Fruit fly (Drosophila melanogaster) whole organism, embryonic: ENCODE data around the gene CG11089.

Experiments used
- Asciz ChIP-seq: fragments of 200-800 bp; sonication (Bioruptor generic); optimal IDR thresholded peaks from 2 replicates; lab custom pipeline; 2017; ENCODE audit warnings: missing biosample characterization, mild to moderate bottlenecking, missing genetic modification characterization, missing genetic modification reagents
- Blimp-1 ChIP-seq: fragments of 200-800 bp; sonication (Bioruptor generic); optimal IDR thresholded peaks from 3 replicates; lab custom pipeline; 2018; ENCODE audit warnings: missing biosample characterization, missing genetic modification characterization, mild to moderate bottlenecking, moderate library complexity, missing genetic modification reagents
- CG10274 ChIP-seq: fragments of 200-800 bp; sonication (Bioruptor generic); optimal IDR thresholded peaks from 3 replicates; lab custom pipeline; 2017; ENCODE audit warnings: missing biosample characterization, mild to moderate bottlenecking, missing genetic modification characterization
- CG13123 ChIP-seq: fragments of 200-800 bp; sonication (Bioruptor generic); optimal IDR thresholded peaks from 2 replicates; lab custom pipeline; 2016; ENCODE audit warnings: missing biosample characterization, missing genetic modification characterization
- CG1529 ChIP-seq: fragments of 200-800 bp; sonication (Bioruptor generic); optimal IDR thresholded peaks from 3 replicates; lab custom pipeline; 2018; ENCODE audit warnings: missing biosample characterization, missing genetic modification characterization
- CG15479 ChIP-seq: fragments of 200-800 bp; sonication (Bioruptor generic); optimal IDR thresholded peaks from 3 replicates; lab custom pipeline; 2019; ENCODE audit warnings: missing biosample characterization, mild to moderate bottlenecking, missing genetic modification characterization, moderate library complexity
- CG1647 ChIP-seq: fragments of 200-800 bp; sonication (Bioruptor generic); optimal IDR thresholded peaks from 3 replicates; lab custom pipeline; 2016; ENCODE audit warnings: missing biosample characterization, missing genetic modification characterization
- CG17361 ChIP-seq: fragments of 200-800 bp; sonication (Bioruptor generic); IDR thresholded peaks from 3 replicates; pipeline ENCODE4 v1.3.6; 2022; ENCODE audit warnings: missing biosample characterization, missing genetic modification characterization
- CG18262 ChIP-seq: fragments of 200-800 bp; optimal IDR thresholded peaks from 3 replicates; lab custom pipeline; 2019; ENCODE audit warnings: missing biosample characterization, mild to moderate bottlenecking, missing genetic modification characterization, moderate library complexity
- CG31224 ChIP-seq: fragments of 200-800 bp; sonication (Bioruptor generic); IDR thresholded peaks from 2 replicates; pipeline ENCODE4 v1.3.6; 2022; ENCODE audit warnings: missing biosample characterization, missing genetic modification characterization
- CG32772 ChIP-seq: fragments of 200-800 bp; sonication (Bioruptor generic); IDR thresholded peaks from 2 replicates; pipeline ENCODE4 v1.3.6; 2022; ENCODE audit warnings: missing biosample characterization, missing genetic modification characterization
- CG3995 ChIP-seq: fragments of 200-800 bp; sonication (Bioruptor generic); optimal IDR thresholded peaks from 3 replicates; lab custom pipeline; 2016; ENCODE audit warnings: missing biosample characterization, missing genetic modification characterization
- CG4424 ChIP-seq: fragments of 200-800 bp; sonication (Bioruptor generic); optimal IDR thresholded peaks from 3 replicates; lab custom pipeline; 2016; ENCODE audit warnings: missing biosample characterization, missing genetic modification characterization
- CG4820 ChIP-seq: fragments of 200-800 bp; sonication (Bioruptor generic); optimal IDR thresholded peaks from 3 replicates; lab custom pipeline; 2016; ENCODE audit warnings: missing biosample characterization, missing genetic modification characterization
- CG6175 ChIP-seq: fragments of 200-800 bp; sonication (Bioruptor generic); IDR thresholded peaks from 3 replicates; pipeline ENCODE4 v1.3.6; 2022; ENCODE audit warnings: missing biosample characterization, missing genetic modification characterization
- CG6854 ChIP-seq: fragments of 200-800 bp; sonication (Bioruptor generic); optimal IDR thresholded peaks from 3 replicates; lab custom pipeline; 2017; ENCODE audit warnings: missing biosample characterization, mild to moderate bottlenecking, missing genetic modification characterization
- CG7963 ChIP-seq: fragments of 200-800 bp; sonication (Bioruptor generic); IDR thresholded peaks from 3 replicates; pipeline ENCODE4 v1.3.6; 2022; ENCODE audit warnings: missing biosample characterization, missing genetic modification characterization; ENCODE audit not compliant: partially characterized antibody
- CG9215 ChIP-seq: fragments of 200-800 bp; sonication (Bioruptor generic); IDR thresholded peaks from 2 replicates; pipeline ENCODE4 v1.3.6; 2022; ENCODE audit warnings: missing biosample characterization, missing genetic modification characterization
- CkIIα-i1 ChIP-seq: fragments of 200-800 bp; sonication (Bioruptor generic); IDR thresholded peaks from 2 replicates; pipeline ENCODE4 v1.3.6; 2022; ENCODE audit warnings: missing biosample characterization, missing genetic modification characterization
- Dp ChIP-seq: fragments of 200-800 bp; sonication (Bioruptor generic); optimal IDR thresholded peaks from 2 replicates; lab custom pipeline; 2018; ENCODE audit warnings: missing biosample characterization, mild to moderate bottlenecking, missing genetic modification characterization, moderate library complexity
- Fer2 ChIP-seq: fragments of 200-800 bp; sonication (Bioruptor generic); optimal IDR thresholded peaks from 2 replicates; lab custom pipeline; 2018; ENCODE audit warnings: missing biosample characterization, mild to moderate bottlenecking, missing genetic modification characterization, moderate library complexity
- Gsc ChIP-seq: fragments of 200-800 bp; sonication (Bioruptor generic); IDR thresholded peaks from 2 replicates; pipeline ENCODE4 v1.3.6; 2022; ENCODE audit warnings: missing biosample characterization, missing genetic modification characterization
- Gug ChIP-seq: fragments of 200-800 bp; sonication (Bioruptor generic); IDR thresholded peaks from 4 replicates; pipeline ENCODE4 v1.3.6; 2022; ENCODE audit warnings: missing biosample characterization, missing genetic modification characterization
- Hr78 ChIP-seq, 2 experiments: fragments of 200-800 bp in 1 of 2; fragments of >200 bp in 1 of 2; sonication (Bioruptor generic) in 1 of 2; optimal IDR thresholded peaks; 2 replicates each; lab custom pipeline; 2017 to 2019; ENCODE audit warnings: missing biosample characterization in 2 of 2, missing genetic modification characterization in 2 of 2, mild to moderate bottlenecking in 1 of 2, moderate library complexity in 1 of 2
- Lim3 ChIP-seq: fragments of 200-800 bp; sonication (Bioruptor generic); IDR thresholded peaks from 2 replicates; pipeline ENCODE4 v1.3.6; 2022; ENCODE audit warnings: missing biosample characterization, missing genetic modification characterization
- MBD-R2 ChIP-seq: fragments of 200-800 bp; sonication (Bioruptor generic); IDR thresholded peaks from 2 replicates; pipeline ENCODE4 v1.3.6; 2022; ENCODE audit warnings: missing biosample characterization, missing genetic modification characterization
- MTF-1 ChIP-seq: fragments of 200-800 bp; sonication (Bioruptor generic); optimal IDR thresholded peaks from 2 replicates; lab custom pipeline; 2018; ENCODE audit warnings: missing biosample characterization, mild to moderate bottlenecking, missing genetic modification characterization, borderline replicate concordance
- Med ChIP-seq: fragments of 200-800 bp; sonication (Bioruptor generic); peaks from one replicate; lab custom pipeline; 2016; ENCODE audit warnings: missing biosample characterization, missing genetic modification characterization, mild to moderate bottlenecking, inconsistent platforms, moderate library complexity
- Mes4 ChIP-seq: fragments of 200-800 bp; sonication (Bioruptor generic); optimal IDR thresholded peaks from 2 replicates; lab custom pipeline; 2016; ENCODE audit warnings: missing biosample characterization, missing genetic modification characterization
- Scr ChIP-seq: fragments of 200-800 bp; sonication (Bioruptor generic); IDR thresholded peaks from 2 replicates; pipeline ENCODE4 v1.3.6; 2022; ENCODE audit warnings: missing biosample characterization, missing genetic modification characterization; ENCODE audit not compliant: partially characterized antibody
- TFAM ChIP-seq: fragments of 200-800 bp; sonication (Bioruptor generic); optimal IDR thresholded peaks from 2 replicates; lab custom pipeline; 2017; ENCODE audit warnings: missing biosample characterization, missing genetic modification characterization, inconsistent platforms
- chn ChIP-seq: fragments of 200-800 bp; sonication (Bioruptor generic); optimal IDR thresholded peaks from 2 replicates; lab custom pipeline; 2016; ENCODE audit warnings: missing biosample characterization, missing genetic modification characterization
- crc ChIP-seq: fragments of 200-800 bp; sonication (Bioruptor generic); optimal IDR thresholded peaks from 2 replicates; lab custom pipeline; 2016; ENCODE audit warnings: missing biosample characterization, missing genetic modification characterization
- dmrt11E ChIP-seq: fragments of 200-800 bp; sonication (Bioruptor generic); optimal IDR thresholded peaks from 3 replicates; lab custom pipeline; 2018; ENCODE audit warnings: missing biosample characterization, mild to moderate bottlenecking, missing genetic modification characterization, moderate library complexity
- gem ChIP-seq: fragments of 200-800 bp; sonication (Bioruptor generic); optimal IDR thresholded peaks from 2 replicates; lab custom pipeline; 2019; ENCODE audit warnings: missing biosample characterization, mild to moderate bottlenecking, missing genetic modification characterization, moderate library complexity
- grau ChIP-seq: fragments of 200-800 bp; optimal IDR thresholded peaks from 3 replicates; lab custom pipeline; 2019; ENCODE audit warnings: missing biosample characterization, mild to moderate bottlenecking, missing genetic modification characterization, moderate library complexity
- gt ChIP-seq: fragments of 200-800 bp; sonication (Bioruptor generic); IDR thresholded peaks from 2 replicates; pipeline ENCODE4 v1.3.6; 2022; ENCODE audit warnings: missing biosample characterization, missing genetic modification characterization
- nerfin-2 ChIP-seq: fragments of 200-800 bp; sonication (Bioruptor generic); IDR thresholded peaks from 2 replicates; pipeline ENCODE4 v1.3.6; 2022; ENCODE audit warnings: missing biosample characterization, missing genetic modification characterization; ENCODE audit not compliant: partially characterized antibody
- onecut ChIP-seq: fragments of 200-800 bp; sonication (Bioruptor generic); IDR thresholded peaks from 2 replicates; pipeline ENCODE4 v1.3.6; 2022; ENCODE audit warnings: missing biosample characterization, missing genetic modification characterization
- pb ChIP-seq: fragments of 200-800 bp; sonication (Bioruptor generic); optimal IDR thresholded peaks from 3 replicates; lab custom pipeline; 2016; ENCODE audit warnings: missing biosample characterization, missing genetic modification characterization
- psq ChIP-seq: fragments of 200-800 bp; sonication (Bioruptor generic); optimal IDR thresholded peaks from 2 replicates; lab custom pipeline; 2017; ENCODE audit warnings: missing biosample characterization, missing genetic modification characterization
- pzg ChIP-seq: fragments of 200-800 bp; sonication (Bioruptor generic); optimal IDR thresholded peaks from 3 replicates; lab custom pipeline; 2018; ENCODE audit warnings: missing biosample characterization, mild to moderate bottlenecking, missing genetic modification characterization, moderate library complexity
- rib ChIP-seq: fragments of 200-800 bp; sonication (Bioruptor generic); IDR thresholded peaks from 2 replicates; pipeline ENCODE4 v1.3.6; 2022; ENCODE audit warnings: missing biosample characterization, missing genetic modification characterization
- ro ChIP-seq: fragments of 200-800 bp; sonication (Bioruptor generic); IDR thresholded peaks from 2 replicates; pipeline ENCODE4 v1.3.6; 2022; ENCODE audit warnings: missing biosample characterization, missing genetic modification characterization
- row ChIP-seq: fragments of 200-800 bp; sonication (Bioruptor generic); IDR thresholded peaks from 3 replicates; pipeline ENCODE4 v1.3.6; 2022; ENCODE audit warnings: missing biosample characterization, missing genetic modification characterization
- sens-2 ChIP-seq: fragments of 200-800 bp; sonication (Bioruptor generic); IDR thresholded peaks from 2 replicates; pipeline ENCODE4 v1.3.6; 2022; ENCODE audit warnings: missing biosample characterization, missing genetic modification characterization
- sob ChIP-seq: fragments of 200-800 bp; sonication (Bioruptor generic); IDR thresholded peaks from 2 replicates; pipeline ENCODE4 v1.3.6; 2022; ENCODE audit warnings: missing biosample characterization, missing genetic modification characterization
- sr ChIP-seq: fragments of 200-800 bp; sonication (Bioruptor generic); IDR thresholded peaks from 3 replicates; pipeline ENCODE4 v1.3.6; 2022; ENCODE audit warnings: missing biosample characterization, missing genetic modification characterization
- usp ChIP-seq: fragments of >200 bp; optimal IDR thresholded peaks from 2 replicates; lab custom pipeline; 2017; ENCODE audit warnings: missing biosample characterization, missing genetic modification characterization
- wor ChIP-seq: fragments of 200-800 bp; sonication (Bioruptor generic); IDR thresholded peaks from 2 replicates; pipeline ENCODE4 v1.3.6; 2022; ENCODE audit warnings: missing biosample characterization, missing genetic modification characterization

CG11089 gene

DNA sequence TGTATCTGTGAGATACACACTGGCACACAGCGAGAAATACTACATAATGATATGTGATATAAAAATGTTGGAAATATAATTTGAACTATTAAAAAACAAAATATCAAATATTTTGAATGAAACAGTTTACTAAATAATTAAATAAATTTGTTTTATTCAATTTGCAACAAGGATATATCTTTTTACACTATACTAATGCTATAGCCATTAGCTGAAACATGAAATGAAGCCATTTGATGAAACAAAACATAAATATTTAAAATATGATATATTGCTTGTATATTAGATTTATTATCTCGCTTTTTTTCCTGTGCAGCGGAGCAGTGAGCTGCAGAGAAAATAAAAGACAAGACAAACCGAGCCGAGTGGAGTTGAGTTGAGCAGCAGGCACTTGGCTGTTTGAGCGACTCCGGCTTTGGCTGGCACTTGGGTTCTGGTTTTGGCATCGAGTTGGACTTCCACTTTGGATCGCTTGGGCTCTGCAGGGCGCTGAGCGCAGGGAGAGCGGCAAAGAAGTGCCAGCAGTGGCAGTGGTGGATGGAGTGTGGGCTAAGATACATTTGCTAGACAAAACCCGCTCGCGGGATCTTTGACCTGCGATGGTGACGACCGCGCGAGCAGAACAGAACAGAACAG lies 16.6 kb downstream of the CG11089 start (continued):
- TF ChIP-seq CG17361 (GFP tag; lab: Robert Waterston, UW) (peak; percentile 98), Hr78 (GFP tag; optimal IDR thresholded peaks at IDR 0.05; lab: Kevin White, UChicago) (peak in 1 of 2 experiments; percentile 78), usp (GFP tag; lab: Kevin White, UChicago) (no peak), gt (GFP tag; lab: Robert Waterston, UW) (no peak), CG13123 (GFP tag; lab: Kevin White, UChicago) (no peak), CG31224 (GFP tag; lab: Robert Waterston, UW) (peak; percentile 37; the same call in 1 of the 2 replicates), Asciz (GFP tag; lab: Kevin White, UChicago) (peak; percentile 80), Gsc (GFP tag; lab: Robert Waterston, UW) (no peak), CG1647 (GFP tag; lab: Kevin White, UChicago) (no peak), MBD-R2 (no peak; the same call in 1 of the 2 replicates), gem (peak; percentile 94), Blimp-1 (GFP tag; lab: Kevin White, UChicago) (peak; percentile 87), CG9215 (peak; percentile 57), Scr (GFP tag; lab: Robert Waterston, UW) (no peak), Mes4 (GFP tag; lab: Kevin White, UChicago) (no peak), crc (GFP tag; lab: Kevin White, UChicago) (no peak), CkIIα-i1 (no peak), psq (GFP tag; lab: Kevin White, UChicago) (peak; percentile 21), TFAM (GFP tag; lab: Kevin White, UChicago) (peak; percentile 58), MTF-1 (GFP tag; lab: Kevin White, UChicago) (peak; percentile 40), CG15479 (GFP tag; lab: Kevin White, UChicago) (no peak), CG7963 (GFP tag; lab: Robert Waterston, UW) (no peak), CG6854 (GFP tag; lab: Kevin White, UChicago) (peak; percentile 62), CG6175 (GFP tag; lab: Robert Waterston, UW) (no peak), chn (GFP tag; lab: Kevin White, UChicago) (no peak), Fer2 (peak; percentile 37), dmrt11E (peak; percentile 90), CG32772 (GFP tag; lab: Robert Waterston, UW) (peak; percentile 34), Med (GFP tag; lab: Kevin White, UChicago) (peak; percentile 58), pzg (GFP tag; lab: Kevin White, UChicago) (no peak), CG1529 (peak; percentile 55), pb (GFP tag; lab: Kevin White, UChicago) (no peak), CG4820 (GFP tag; lab: Kevin White, UChicago) (peak; percentile 58), nerfin-2 (no peak), CG3995 (no peak), sr (GFP tag; lab: Robert Waterston, UW) (no peak), Dp (GFP tag; lab: Kevin White, UChicago) (no peak), Gug (GFP tag; lab: Robert Waterston, UW) (no peak), grau (tag; lab: Kevin White, UChicago) (peak; percentile 88), Lim3 (GFP tag; lab: Robert Waterston, UW) (no peak), sens-2 (GFP tag; lab: Robert Waterston, UW) (no peak), ro (no peak; the same call in 1 of the 2 replicates), sob (peak; percentile 37; the same call in 1 of the 2 replicates), CG4424 (GFP tag; lab: Kevin White, UChicago) (peak; percentile 76), CG18262 (tag; lab: Kevin White, UChicago) (peak; percentile 97), rib (GFP tag; lab: Robert Waterston, UW) (no peak), row (GFP tag; lab: Robert Waterston, UW) (peak; percentile 78), CG10274 (GFP tag; lab: Kevin White, UChicago) (peak; percentile 2), onecut (GFP tag; lab: Robert Waterston, UW) (peak; percentile 44), wor (GFP tag; lab: Robert Waterston, UW) (peak; percentile 47; the same call in 1 of the 2 replicates)
